Fruit fly (Drosophila melanogaster) whole organism, embryonic: ENCODE data around the gene Reg-2.

ENCODE experiments used
- Atf3 ChIP-seq: fragments of 200-800 bp; sonication (Bioruptor generic); optimal IDR thresholded peaks from 3 replicates; lab custom pipeline; 2016; ENCODE audit warnings: missing biosample characterization, missing genetic modification characterization
- B-H1 ChIP-seq: fragments of 200-800 bp; sonication (Bioruptor generic); IDR thresholded peaks from 3 replicates; pipeline ENCODE4 v1.3.6; 2022; ENCODE audit warnings: missing biosample characterization, missing genetic modification characterization
- CG11398 ChIP-seq: fragments of 200-800 bp; sonication (Bioruptor generic); optimal IDR thresholded peaks from 2 replicates; lab custom pipeline; 2016; ENCODE audit warnings: missing biosample characterization, missing genetic modification characterization
- CG11504 ChIP-seq: fragments of 200-800 bp; sonication (Bioruptor generic); optimal IDR thresholded peaks from 3 replicates; lab custom pipeline; 2019; ENCODE audit warnings: missing biosample characterization, mild to moderate bottlenecking, missing genetic modification characterization, moderate library complexity
- CG12071 ChIP-seq: fragments of 200-800 bp; sonication (Bioruptor generic); optimal IDR thresholded peaks from 3 replicates; lab custom pipeline; 2018; ENCODE audit warnings: missing biosample characterization, mild to moderate bottlenecking, missing genetic modification characterization
- CG12391 ChIP-seq: fragments of 200-800 bp; sonication (Bioruptor generic); optimal IDR thresholded peaks from 3 replicates; lab custom pipeline; 2018; ENCODE audit warnings: missing biosample characterization, mild to moderate bottlenecking, missing genetic modification characterization, moderate library complexity
- CG13123 ChIP-seq: fragments of 200-800 bp; sonication (Bioruptor generic); optimal IDR thresholded peaks from 2 replicates; lab custom pipeline; 2016; ENCODE audit warnings: missing biosample characterization, missing genetic modification characterization
- CG13296 ChIP-seq: fragments of 200-800 bp; sonication (Bioruptor generic); optimal IDR thresholded peaks from 3 replicates; lab custom pipeline; 2018; ENCODE audit warnings: missing biosample characterization, mild to moderate bottlenecking, missing genetic modification characterization
- CG14710 ChIP-seq: fragments of 200-800 bp; sonication (Bioruptor generic); optimal IDR thresholded peaks from 3 replicates; lab custom pipeline; 2019; ENCODE audit warnings: missing biosample characterization, mild to moderate bottlenecking, missing genetic modification characterization, moderate library complexity
- CG14860 ChIP-seq: fragments of 200-800 bp; sonication (Bioruptor generic); IDR thresholded peaks from 3 replicates; pipeline ENCODE4 v1.3.6; 2022; ENCODE audit warnings: missing biosample characterization, missing genetic modification characterization; ENCODE audit not compliant: partially characterized antibody
- CG15073 ChIP-seq: fragments of 200-800 bp; sonication (Bioruptor generic); optimal IDR thresholded peaks from 2 replicates; lab custom pipeline; 2016; ENCODE audit warnings: missing biosample characterization, missing genetic modification characterization
- CG17359 ChIP-seq: fragments of 200-800 bp; sonication (Bioruptor generic); optimal IDR thresholded peaks from 3 replicates; lab custom pipeline; 2018; ENCODE audit warnings: missing biosample characterization, mild to moderate bottlenecking, missing genetic modification characterization, moderate library complexity
- CG18262 ChIP-seq: fragments of 200-800 bp; optimal IDR thresholded peaks from 3 replicates; lab custom pipeline; 2019; ENCODE audit warnings: missing biosample characterization, mild to moderate bottlenecking, missing genetic modification characterization, moderate library complexity
- CG32767 ChIP-seq: fragments of 200-800 bp; sonication (Bioruptor generic); IDR thresholded peaks from 2 replicates; pipeline ENCODE4 v1.3.6; 2022; ENCODE audit warnings: missing biosample characterization, missing genetic modification characterization
- CG3281 ChIP-seq: fragments of 200-800 bp; sonication (Bioruptor generic); optimal IDR thresholded peaks from 3 replicates; lab custom pipeline; 2017; ENCODE audit warnings: missing biosample characterization, mild to moderate bottlenecking, missing genetic modification characterization
- CG3726 ChIP-seq: fragments of 200-800 bp; sonication (Bioruptor generic); IDR thresholded peaks from 3 replicates; pipeline ENCODE4, ENCODE4 v1.3.6; 2022; ENCODE audit warnings: missing biosample characterization, missing genetic modification characterization
- CG6175 ChIP-seq: fragments of 200-800 bp; sonication (Bioruptor generic); IDR thresholded peaks from 3 replicates; pipeline ENCODE4 v1.3.6; 2022; ENCODE audit warnings: missing biosample characterization, missing genetic modification characterization
- CrebB ChIP-seq: fragments of 200-800 bp; sonication (Bioruptor generic); optimal IDR thresholded peaks from 3 replicates; lab custom pipeline; 2018; ENCODE audit warnings: missing biosample characterization, mild to moderate bottlenecking, missing genetic modification characterization
- Hr3 ChIP-seq: fragments of 200-800 bp; sonication (Bioruptor generic); optimal IDR thresholded peaks from 3 replicates; lab custom pipeline; 2016; ENCODE audit warnings: missing biosample characterization, missing genetic modification characterization
- Hsf ChIP-seq: fragments of 200-800 bp; sonication (Bioruptor generic); optimal IDR thresholded peaks from 3 replicates; lab custom pipeline; 2016; ENCODE audit warnings: missing biosample characterization, missing genetic modification characterization
- Jarid2 ChIP-seq: fragments of 200-800 bp; sonication (Bioruptor generic); optimal IDR thresholded peaks from 3 replicates; lab custom pipeline; 2017; ENCODE audit warnings: mild to moderate bottlenecking, missing biosample characterization, missing genetic modification reagents, missing genetic modification characterization
- MBD-R2 ChIP-seq: fragments of 200-800 bp; sonication (Bioruptor generic); IDR thresholded peaks from 2 replicates; pipeline ENCODE4 v1.3.6; 2022; ENCODE audit warnings: missing biosample characterization, missing genetic modification characterization
- NC2β ChIP-seq: fragments of 200-800 bp; sonication (Bioruptor generic); optimal IDR thresholded peaks from 2 replicates; lab custom pipeline; 2016; ENCODE audit warnings: missing biosample characterization, missing genetic modification characterization
- abd-A ChIP-seq: fragments of 200-800 bp; sonication (Bioruptor generic); optimal IDR thresholded peaks from 3 replicates; lab custom pipeline; 2019; ENCODE audit warnings: missing biosample characterization, mild to moderate bottlenecking, missing genetic modification characterization, moderate library complexity
- amos ChIP-seq: fragments of 200-800 bp; sonication (Bioruptor generic); IDR thresholded peaks from 2 replicates; pipeline ENCODE4 v1.3.6; 2022; ENCODE audit warnings: missing biosample characterization, missing genetic modification characterization; ENCODE audit not compliant: partially characterized antibody
- chn ChIP-seq: fragments of 200-800 bp; sonication (Bioruptor generic); optimal IDR thresholded peaks from 2 replicates; lab custom pipeline; 2016; ENCODE audit warnings: missing biosample characterization, missing genetic modification characterization
- ci ChIP-seq: fragments of 200-800 bp; sonication (Bioruptor generic); IDR thresholded peaks from 3 replicates; pipeline ENCODE4 v1.3.6; 2022; ENCODE audit warnings: missing biosample characterization, missing genetic modification characterization
- crp ChIP-seq, 2 experiments: fragments of 200-800 bp; sonication (Bioruptor generic); optimal IDR thresholded peaks; 2 replicates in 1 of 2; 3 replicates in 1 of 2; lab custom pipeline; 2017; ENCODE audit warnings: missing biosample characterization in 2 of 2, missing genetic modification characterization in 2 of 2, mild to moderate bottlenecking in 1 of 2, moderate library complexity in 1 of 2
- dimm ChIP-seq: fragments of 200-800 bp; sonication (Bioruptor generic); IDR thresholded peaks from 2 replicates; pipeline ENCODE4 v1.3.6; 2022; ENCODE audit warnings: missing biosample characterization, missing genetic modification characterization
- esg ChIP-seq: fragments of 200-800 bp; sonication (Bioruptor generic); conservative IDR thresholded peaks from 2 replicates; pipeline ENCODE4 v1.3.6; 2022; ENCODE audit warnings: missing biosample characterization, missing genetic modification characterization
- fd102C ChIP-seq: fragments of 200-800 bp; sonication (Bioruptor generic); optimal IDR thresholded peaks from 2 replicates; lab custom pipeline; 2018; ENCODE audit warnings: missing biosample characterization, mild to moderate bottlenecking, missing genetic modification characterization, moderate library complexity
- ftz-f1 ChIP-seq: fragments of 200-800 bp; sonication (Bioruptor generic); optimal IDR thresholded peaks from 2 replicates; lab custom pipeline; 2016; ENCODE audit warnings: missing biosample characterization, missing genetic modification characterization
- h ChIP-seq: fragments of >200 bp; optimal IDR thresholded peaks from 2 replicates; lab custom pipeline; 2017
- hkb ChIP-seq, 2 experiments: fragments of 200-800 bp in 1 of 2; fragments of >200 bp in 1 of 2; sonication (Bioruptor generic) in 1 of 2; IDR thresholded peaks in 1 of 2; optimal IDR thresholded peaks in 1 of 2; 2 replicates each; pipeline versions ENCODE4 v1.3.6 to Lab custom; 2017 to 2022; ENCODE audit warnings: missing biosample characterization in 1 of 2, missing genetic modification characterization in 1 of 2
- ind ChIP-seq: fragments of 200-800 bp; sonication (Bioruptor generic); optimal IDR thresholded peaks from 3 replicates; lab custom pipeline; 2016; ENCODE audit warnings: missing biosample characterization, missing genetic modification characterization
- knrl ChIP-seq: fragments of 200-800 bp; sonication (Bioruptor generic); IDR thresholded peaks from 3 replicates; pipeline ENCODE4 v1.3.6; 2022; ENCODE audit warnings: missing biosample characterization, missing genetic modification characterization; ENCODE audit not compliant: partially characterized antibody
- lab ChIP-seq: fragments of 200-800 bp; sonication (Bioruptor generic); optimal IDR thresholded peaks from 3 replicates; lab custom pipeline; 2017; ENCODE audit warnings: missing biosample characterization, missing genetic modification characterization, mild to moderate bottlenecking, moderate library complexity, missing genetic modification reagents
- lov ChIP-seq, 2 experiments: fragments of 200-800 bp in 1 of 2; fragments of >200 bp in 1 of 2; sonication (Bioruptor generic) in 1 of 2; IDR thresholded peaks in 1 of 2; optimal IDR thresholded peaks in 1 of 2; 2 replicates in 1 of 2; 3 replicates in 1 of 2; pipeline versions ENCODE4 v1.3.6 to Lab custom; 2017 to 2022; ENCODE audit warnings: missing biosample characterization in 1 of 2, missing genetic modification characterization in 1 of 2
- nerfin-1 ChIP-seq: fragments of 200-800 bp; sonication (Bioruptor generic); optimal IDR thresholded peaks from 3 replicates; lab custom pipeline; 2019; ENCODE audit warnings: missing biosample characterization, mild to moderate bottlenecking, missing genetic modification characterization, moderate library complexity
- otp ChIP-seq: fragments of 200-800 bp; sonication (Bioruptor generic); IDR thresholded peaks from 3 replicates; pipeline ENCODE4, ENCODE4 v1.3.6; 2022; ENCODE audit warnings: missing biosample characterization, missing genetic modification characterization
- p53 ChIP-seq: fragments of 200-800 bp; sonication (Bioruptor generic); optimal IDR thresholded peaks from 2 replicates; lab custom pipeline; 2016; ENCODE audit warnings: missing biosample characterization, missing genetic modification characterization
- peb ChIP-seq: fragments of 200-800 bp; sonication (Bioruptor generic); IDR thresholded peaks from 2 replicates; pipeline ENCODE4 v1.3.6; 2022; ENCODE audit warnings: missing biosample characterization, missing genetic modification characterization
- psq ChIP-seq: fragments of 200-800 bp; sonication (Bioruptor generic); optimal IDR thresholded peaks from 2 replicates; lab custom pipeline; 2017; ENCODE audit warnings: missing biosample characterization, missing genetic modification characterization
- tna ChIP-seq: fragments of 200-800 bp; sonication (Bioruptor generic); IDR thresholded peaks from 2 replicates; pipeline ENCODE4 v1.3.6; 2022; ENCODE audit warnings: missing biosample characterization, missing genetic modification characterization; ENCODE audit not compliant: partially characterized antibody
- trh ChIP-seq: fragments of 200-800 bp; sonication (Bioruptor generic); optimal IDR thresholded peaks from 2 replicates; lab custom pipeline; 2016; ENCODE audit warnings: missing biosample characterization, missing genetic modification characterization
- twi ChIP-seq: fragments of 200-800 bp; optimal IDR thresholded peaks from 2 replicates; lab custom pipeline; 2019; ENCODE audit warnings: missing biosample characterization, mild to moderate bottlenecking, missing genetic modification characterization, moderate library complexity
- wor ChIP-seq: fragments of 200-800 bp; sonication (Bioruptor generic); IDR thresholded peaks from 2 replicates; pipeline ENCODE4 v1.3.6; 2022; ENCODE audit warnings: missing biosample characterization, missing genetic modification characterization

The Reg-2 gene

dm6 chr3L:627819-628601 is 21.6 kb upstream of the Reg-2 start (continued):
- TF ChIP-seq abd-A (tag; lab: Kevin White, UChicago) (peak; percentile 99), CG11398 (GFP tag; lab: Kevin White, UChicago) (no peak), CG12071 (peak; percentile 19), Jarid2 (peak; percentile 96), ind (peak; percentile 40), amos (GFP tag; lab: Robert Waterston, UW) (peak; percentile 45; the same call in 1 of the 2 replicates), CG17359 (tag; lab: Kevin White, UChicago) (peak; percentile 29), lov (optimal IDR thresholded peaks at IDR 0.05; lab: Kevin White, UChicago) (no peak), lov (GFP tag; IDR thresholded peaks at IDR 0.05; lab: Robert Waterston, UW) (0 out of 3 replicates have a peak, but pooled peaks have one; percentile 47), CG6175 (GFP tag; lab: Robert Waterston, UW) (peak; percentile 93), B-H1 (GFP tag; lab: Robert Waterston, UW) (peak; percentile 55; the same call in 2 of the 3 replicates), h (lab: Kevin White, UChicago) (no peak), ftz-f1 (GFP tag; lab: Kevin White, UChicago) (peak; percentile 89), peb (GFP tag; lab: Robert Waterston, UW) (no peak), crp (GFP tag; optimal IDR thresholded peaks at IDR 0.05; lab: Kevin White, UChicago) (no peak), otp (peak; percentile 44; the same call in 2 of the 3 replicates), CG32767 (GFP tag; lab: Robert Waterston, UW) (no peak; the same call in 1 of the 2 replicates), wor (GFP tag; lab: Robert Waterston, UW) (0 out of 2 replicates have a peak, but pooled peaks have one; percentile 20), knrl (GFP tag; lab: Robert Waterston, UW) (no peak), dimm (no peak), esg (GFP tag; lab: Robert Waterston, UW) (no peak; the same call in 1 of the 2 replicates), tna (GFP tag; lab: Robert Waterston, UW) (0 out of 2 replicates have a peak, but pooled peaks have one; percentile 39), p53 (GFP tag; lab: Kevin White, UChicago) (no peak), Hsf (peak; percentile 37), CG11504 (peak; percentile 25), CG13123 (GFP tag; lab: Kevin White, UChicago) (no peak), CG12391 (tag; lab: Kevin White, UChicago) (peak; percentile 0), Atf3 (GFP tag; lab: Kevin White, UChicago) (peak; percentile 38), lab (GFP tag; lab: Kevin White, UChicago) (peak; percentile 72), twi (tag; lab: Kevin White, UChicago) (no peak), NC2β (GFP tag; lab: Kevin White, UChicago) (no peak), CG14710 (no peak), CrebB (peak; percentile 70), CG3726 (GFP tag; lab: Robert Waterston, UW) (no peak), trh (GFP tag; lab: Kevin White, UChicago) (no peak), Hr3 (GFP tag; lab: Kevin White, UChicago) (no peak), CG3281 (peak; percentile 49), chn (GFP tag; lab: Kevin White, UChicago) (peak; percentile 27), CG14860 (no peak), CG18262 (tag; lab: Kevin White, UChicago) (peak; percentile 6), fd102C (GFP tag; lab: Kevin White, UChicago) (no peak), ci (GFP tag; lab: Robert Waterston, UW) (peak; percentile 61), nerfin-1 (peak; percentile 54), MBD-R2 (peak; percentile 30; the same call in 1 of the 2 replicates), CG13296 (GFP tag; lab: Kevin White, UChicago) (no peak), CG15073 (GFP tag; lab: Kevin White, UChicago) (no peak), hkb (optimal IDR thresholded peaks at IDR 0.05; lab: Kevin White, UChicago) (no peak), hkb (GFP tag; IDR thresholded peaks at IDR 0.05; lab: Robert Waterston, UW) (0 out of 2 replicates have a peak, but pooled peaks have one; percentile 18), psq (GFP tag; lab: Kevin White, UChicago) (no peak)
